Fruit fly (Drosophila melanogaster) whole organism, prepupa: ENCODE measurements around the gene CG14572.

ENCODE experiments used
- CG10669 ChIP-seq: fragments of 200-800 bp; sonication (Bioruptor generic); optimal IDR thresholded peaks from 3 replicates; lab custom pipeline; 2018; ENCODE audit warnings: missing biosample characterization, mild to moderate bottlenecking, missing genetic modification characterization, moderate library complexity
- CG11762 ChIP-seq: fragments of 200-800 bp; sonication (Bioruptor generic); optimal IDR thresholded peaks from 3 replicates; lab custom pipeline; 2016; ENCODE audit warnings: missing biosample characterization, missing genetic modification characterization; ENCODE audit not compliant: insufficient read depth
- CG11902 ChIP-seq: fragments of 200-800 bp; sonication (Bioruptor generic); optimal IDR thresholded peaks from 3 replicates; lab custom pipeline; 2016; ENCODE audit warnings: missing biosample characterization, missing genetic modification characterization
- CG15336 ChIP-seq: fragments of 200-800 bp; sonication (Bioruptor generic); IDR thresholded peaks from 2 replicates; pipeline ENCODE4 v1.3.6; 2022; ENCODE audit warnings: missing biosample characterization, missing genetic modification characterization
- CG1621 ChIP-seq: fragments of 200-800 bp; sonication (Bioruptor generic); optimal IDR thresholded peaks from 3 replicates; lab custom pipeline; 2018; ENCODE audit warnings: missing biosample characterization, mild to moderate bottlenecking, missing genetic modification characterization
- CG16779 ChIP-seq: fragments of 200-800 bp; sonication (Bioruptor generic); optimal IDR thresholded peaks from 3 replicates; lab custom pipeline; 2017; ENCODE audit warnings: missing biosample characterization, mild to moderate bottlenecking, missing genetic modification characterization
- CG3032 ChIP-seq: fragments of 200-800 bp; optimal IDR thresholded peaks from 2 replicates; lab custom pipeline; 2019; ENCODE audit warnings: missing biosample characterization, mild to moderate bottlenecking, missing genetic modification characterization, moderate library complexity
- CG31627 ChIP-seq: fragments of 200-800 bp; sonication (Bioruptor generic); optimal IDR thresholded peaks from 3 replicates; lab custom pipeline; 2016; ENCODE audit warnings: missing biosample characterization, missing genetic modification characterization
- CG32006 ChIP-seq: fragments of 200-800 bp; sonication (Bioruptor generic); optimal IDR thresholded peaks from 3 replicates; lab custom pipeline; 2017; ENCODE audit warnings: missing biosample characterization, mild to moderate bottlenecking, missing genetic modification characterization
- CG34406 ChIP-seq: fragments of 200-800 bp; sonication (Bioruptor generic); optimal IDR thresholded peaks from 3 replicates; lab custom pipeline; 2016; ENCODE audit warnings: missing biosample characterization, missing genetic modification characterization
- CG3919 ChIP-seq: fragments of 200-800 bp; sonication (Bioruptor generic); optimal IDR thresholded peaks from 3 replicates; lab custom pipeline; 2016; ENCODE audit warnings: missing biosample characterization, missing genetic modification characterization
- CG4318 ChIP-seq: fragments of 200-800 bp; sonication (Bioruptor generic); optimal IDR thresholded peaks from 3 replicates; lab custom pipeline; 2017; ENCODE audit warnings: missing biosample characterization, mild to moderate bottlenecking, missing genetic modification characterization
- CG6163 ChIP-seq: fragments of 200-800 bp; sonication (Bioruptor generic); IDR thresholded peaks from 3 replicates; pipeline ENCODE4 v1.3.6; 2022; ENCODE audit warnings: missing biosample characterization, missing genetic modification characterization
- CG6276 ChIP-seq: fragments of 200-800 bp; sonication (Bioruptor generic); optimal IDR thresholded peaks from 2 replicates; lab custom pipeline; 2017; ENCODE audit warnings: missing biosample characterization, mild to moderate bottlenecking, missing genetic modification characterization
- CG6792 ChIP-seq: fragments of 200-800 bp; sonication (Bioruptor generic); optimal IDR thresholded peaks from 3 replicates; lab custom pipeline; 2016; ENCODE audit warnings: missing biosample characterization, missing genetic modification characterization
- CG6808 ChIP-seq: fragments of 200-800 bp; sonication (Bioruptor generic); optimal IDR thresholded peaks from 3 replicates; lab custom pipeline; 2017; ENCODE audit warnings: missing biosample characterization, missing genetic modification characterization, mild to moderate bottlenecking, moderate library complexity, missing genetic modification reagents
- CG6854 ChIP-seq: fragments of 200-800 bp; sonication (Bioruptor generic); optimal IDR thresholded peaks from 2 replicates; lab custom pipeline; 2017; ENCODE audit warnings: missing biosample characterization, mild to moderate bottlenecking, missing genetic modification characterization
- CG8119 ChIP-seq: fragments of 200-800 bp; sonication (Bioruptor generic); IDR thresholded peaks from 3 replicates; pipeline ENCODE4 v1.3.6; 2022; ENCODE audit warnings: missing biosample characterization, missing genetic modification characterization
- CG8319 ChIP-seq: fragments of 200-800 bp; sonication (Bioruptor generic); optimal IDR thresholded peaks from 3 replicates; lab custom pipeline; 2016; ENCODE audit warnings: missing biosample characterization, missing genetic modification characterization
- CG8632 ChIP-seq: fragments of 200-800 bp; sonication (Bioruptor generic); optimal IDR thresholded peaks from 3 replicates; lab custom pipeline; 2016; ENCODE audit warnings: missing biosample characterization, missing genetic modification characterization
- CG9139 ChIP-seq: fragments of 200-800 bp; sonication (Bioruptor generic); optimal IDR thresholded peaks from 3 replicates; lab custom pipeline; 2017; ENCODE audit warnings: missing biosample characterization, mild to moderate bottlenecking, missing genetic modification characterization
- Eip75B ChIP-seq: fragments of 200-800 bp; sonication (Bioruptor generic); optimal IDR thresholded peaks from 3 replicates; lab custom pipeline; 2016; ENCODE audit warnings: missing biosample characterization, missing genetic modification characterization
- Eip78C ChIP-seq: fragments of 200-800 bp; sonication (Bioruptor generic); peaks from one replicate; lab custom pipeline; 2016; ENCODE audit warnings: missing biosample characterization, missing genetic modification characterization
- Eip93F ChIP-seq: fragments of 200-800 bp; sonication (Bioruptor generic); optimal IDR thresholded peaks from 2 replicates; lab custom pipeline; 2016; ENCODE audit warnings: missing biosample characterization, mild to moderate bottlenecking, missing genetic modification characterization
- Ets21C ChIP-seq: fragments of 200-800 bp; sonication (Bioruptor generic); optimal IDR thresholded peaks from 3 replicates; lab custom pipeline; 2016; ENCODE audit warnings: missing biosample characterization, missing genetic modification characterization
- Ets96B ChIP-seq: fragments of 200-800 bp; optimal IDR thresholded peaks from 2 replicates; lab custom pipeline; 2019; ENCODE audit warnings: missing biosample characterization, mild to moderate bottlenecking, missing genetic modification characterization, moderate library complexity
- Hr38 ChIP-seq: sonication (Bioruptor generic); optimal IDR thresholded peaks from 2 replicates; lab custom pipeline; 2016; ENCODE audit warnings: missing biosample characterization, missing genetic modification characterization
- Hr39 ChIP-seq: fragments of 200-800 bp; sonication (Bioruptor generic); optimal IDR thresholded peaks from 2 replicates; lab custom pipeline; 2016; ENCODE audit warnings: missing biosample characterization, missing genetic modification characterization
- Hr4 ChIP-seq: fragments of 200-800 bp; sonication (Bioruptor generic); optimal IDR thresholded peaks from 3 replicates; lab custom pipeline; 2016; ENCODE audit warnings: missing biosample characterization, missing genetic modification characterization
- Lpt ChIP-seq: fragments of 200-800 bp; sonication (Bioruptor generic); optimal IDR thresholded peaks from 3 replicates; lab custom pipeline; 2016; ENCODE audit warnings: missing biosample characterization, missing genetic modification characterization
- Met ChIP-seq: fragments of 200-800 bp; sonication (Bioruptor generic); optimal IDR thresholded peaks from 3 replicates; lab custom pipeline; 2016; ENCODE audit warnings: missing biosample characterization, missing genetic modification characterization
- Smox ChIP-seq: fragments of 200-800 bp; sonication (Bioruptor generic); optimal IDR thresholded peaks from 3 replicates; lab custom pipeline; 2016; ENCODE audit warnings: missing biosample characterization, missing genetic modification characterization
- Sox102F ChIP-seq: fragments of 200-800 bp; sonication (Bioruptor generic); optimal IDR thresholded peaks from 2 replicates; lab custom pipeline; 2016; ENCODE audit warnings: missing biosample characterization, mild to moderate bottlenecking, missing genetic modification characterization
- Sox14 ChIP-seq: fragments of 200-800 bp; sonication (Bioruptor generic); optimal IDR thresholded peaks from 3 replicates; lab custom pipeline; 2016; ENCODE audit warnings: missing biosample characterization, missing genetic modification characterization
- achi ChIP-seq: fragments of 200-800 bp; sonication (Bioruptor generic); optimal IDR thresholded peaks from 3 replicates; lab custom pipeline; 2016; ENCODE audit warnings: missing biosample characterization, missing genetic modification characterization
- acj6 ChIP-seq: fragments of 200-800 bp; sonication (Bioruptor generic); optimal IDR thresholded peaks from 3 replicates; lab custom pipeline; 2016; ENCODE audit warnings: missing biosample characterization, missing genetic modification characterization
- cyc ChIP-seq: fragments of 200-800 bp; sonication (Bioruptor generic); optimal IDR thresholded peaks from 3 replicates; lab custom pipeline; 2016; ENCODE audit warnings: missing biosample characterization, missing genetic modification characterization
- dac ChIP-seq: fragments of 200-800 bp; sonication (Bioruptor generic); optimal IDR thresholded peaks from 2 replicates; lab custom pipeline; 2017; ENCODE audit warnings: missing biosample characterization, mild to moderate bottlenecking, missing genetic modification characterization
- dsx ChIP-seq: fragments of 200-800 bp; optimal IDR thresholded peaks from 3 replicates; lab custom pipeline; 2019; ENCODE audit warnings: missing biosample characterization, mild to moderate bottlenecking, missing genetic modification characterization, moderate library complexity; ENCODE audit not compliant: poor library complexity, severe bottlenecking
- eg ChIP-seq: fragments of 200-800 bp; sonication (Bioruptor generic); IDR thresholded peaks from 3 replicates; pipeline ENCODE4 v1.3.6; 2022; ENCODE audit warnings: missing biosample characterization, missing genetic modification characterization
- esn ChIP-seq: fragments of 200-800 bp; sonication (Bioruptor generic); optimal IDR thresholded peaks from 2 replicates; lab custom pipeline; 2016; ENCODE audit warnings: missing biosample characterization, mild to moderate bottlenecking, missing genetic modification characterization, moderate library complexity
- fd59A ChIP-seq: fragments of 200-800 bp; sonication (Bioruptor generic); optimal IDR thresholded peaks from 2 replicates; lab custom pipeline; 2017; ENCODE audit warnings: missing biosample characterization, mild to moderate bottlenecking, missing genetic modification characterization, missing genetic modification reagents
- lz ChIP-seq: fragments of 200-800 bp; sonication (Bioruptor generic); optimal IDR thresholded peaks from 3 replicates; lab custom pipeline; 2016; ENCODE audit warnings: missing biosample characterization, missing genetic modification characterization
- net ChIP-seq: fragments of 200-800 bp; sonication (Bioruptor generic); optimal IDR thresholded peaks from 3 replicates; lab custom pipeline; 2016; ENCODE audit warnings: missing biosample characterization, missing genetic modification characterization
- pdm3 ChIP-seq: fragments of 200-800 bp; sonication (Bioruptor generic); optimal IDR thresholded peaks from 3 replicates; lab custom pipeline; 2016; ENCODE audit warnings: missing biosample characterization, missing genetic modification characterization
- spab ChIP-seq: fragments of 200-800 bp; sonication (Bioruptor generic); optimal IDR thresholded peaks from 2 replicates; lab custom pipeline; 2017; ENCODE audit warnings: missing biosample characterization, mild to moderate bottlenecking, missing genetic modification characterization, missing genetic modification reagents
- svp ChIP-seq: fragments of 200-800 bp; sonication (Bioruptor generic); peaks from one replicate; lab custom pipeline; 2016; ENCODE audit warnings: missing biosample characterization, missing genetic modification characterization
- topi ChIP-seq: fragments of 200-800 bp; sonication (Bioruptor generic); optimal IDR thresholded peaks from 3 replicates; lab custom pipeline; 2016; ENCODE audit warnings: missing biosample characterization, missing genetic modification characterization

The CG14572 gene

DNA sequence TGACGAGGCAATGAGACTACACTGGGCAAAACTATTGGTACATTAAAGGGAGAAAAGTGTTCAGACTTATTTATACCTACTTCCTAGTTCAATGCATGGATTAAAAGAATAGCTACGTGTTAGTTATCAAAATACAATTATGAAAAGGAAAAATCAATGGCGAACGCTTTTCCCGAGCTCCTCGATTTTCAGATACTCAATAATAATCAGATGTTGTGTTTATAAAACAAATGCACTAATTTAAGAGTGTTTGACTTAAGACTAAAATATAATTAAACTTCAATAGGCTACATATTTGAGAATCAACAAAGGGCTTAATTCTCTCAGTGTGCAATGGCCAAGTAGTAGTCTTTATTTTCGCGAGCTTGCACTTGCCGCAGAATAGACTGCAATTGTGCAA, 25.4 kb upstream of the CG14572 start (continued):
- TF ChIP-seq Eip93F (GFP tag; lab: Kevin White, UChicago), result no peak
- peak; percentile 48 for TF ChIP-seq CG3919
- peak; percentile 70 for TF ChIP-seq Hr4 (GFP tag; lab: Kevin White, UChicago)
- TF ChIP-seq CG4318 (GFP tag; lab: Kevin White, UChicago), result peak; percentile 52
- TF ChIP-seq spab (GFP tag; lab: Kevin White, UChicago), result peak; percentile 28
- no peak for TF ChIP-seq lz (GFP tag; lab: Kevin White, UChicago)
- no peak for TF ChIP-seq CG34406 (GFP tag; lab: Kevin White, UChicago)
- TF ChIP-seq dac (GFP tag; lab: Kevin White, UChicago), result peak; percentile 55
- TF ChIP-seq cyc (GFP tag; lab: Kevin White, UChicago), result no peak
- peak; percentile 35 for TF ChIP-seq fd59A (GFP tag; lab: Kevin White, UChicago)
- TF ChIP-seq Eip78C (GFP tag; lab: Kevin White, UChicago), result peak; percentile 85
- peak; percentile 9 for TF ChIP-seq CG10669
- peak; percentile 11 for TF ChIP-seq CG6276 (GFP tag; lab: Kevin White, UChicago)
- peak; percentile 38 for TF ChIP-seq acj6 (GFP tag; lab: Kevin White, UChicago)
- peak; percentile 46 for TF ChIP-seq Ets96B (tag; lab: Kevin White, UChicago)
- no peak for TF ChIP-seq dsx
- 0 out of 3 replicates have a peak, but pooled peaks have one; percentile 30 for TF ChIP-seq eg (GFP tag; lab: Robert Waterston, UW)
- no peak for TF ChIP-seq CG8632
- TF ChIP-seq CG6808 (GFP tag; lab: Kevin White, UChicago), result peak; percentile 34
- peak; percentile 36 for TF ChIP-seq esn (GFP tag; lab: Kevin White, UChicago)
- peak; percentile 46; the same call in 1 of the 3 replicates for TF ChIP-seq CG8119
- TF ChIP-seq Eip75B (GFP tag; lab: Kevin White, UChicago), result peak; percentile 29
- peak; percentile 13 for TF ChIP-seq Met
- no peak for TF ChIP-seq CG9139 (GFP tag; lab: Kevin White, UChicago)
- TF ChIP-seq pdm3 (GFP tag; lab: Kevin White, UChicago), result peak; percentile 49
- TF ChIP-seq achi (GFP tag; lab: Kevin White, UChicago), result no peak
- peak; percentile 31; the same call in 1 of the 2 replicates for TF ChIP-seq CG15336 (GFP tag; lab: Robert Waterston, UW)
- TF ChIP-seq CG11762 (GFP tag; lab: Kevin White, UChicago), result no peak
- TF ChIP-seq CG31627, result peak; percentile 14
- peak; percentile 10 for TF ChIP-seq Sox102F (GFP tag; lab: Kevin White, UChicago)
- TF ChIP-seq CG11902 (GFP tag; lab: Kevin White, UChicago), result no peak
- TF ChIP-seq CG6854, result no peak
- no peak for TF ChIP-seq svp (GFP tag; lab: Kevin White, UChicago)

DNA sequence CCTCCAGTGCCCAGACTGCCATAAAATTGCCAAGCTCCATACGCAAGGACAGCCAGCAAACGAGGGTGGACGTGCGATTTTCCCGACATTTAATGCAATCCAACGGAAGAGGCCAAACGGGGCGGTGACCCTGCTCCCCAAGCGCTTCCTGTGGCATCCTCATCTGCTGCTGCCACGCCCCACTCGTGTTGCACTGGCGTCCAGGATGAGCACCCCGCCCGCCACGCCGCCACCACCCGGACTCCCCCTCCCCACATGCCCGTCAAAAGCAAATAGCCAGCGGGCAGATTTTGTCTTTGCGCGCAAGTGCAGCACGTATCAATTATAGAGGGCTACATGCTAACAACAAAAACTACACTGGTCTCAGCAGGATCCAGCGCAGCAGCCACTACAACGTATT, 23.1 kb upstream of the CG14572 start:
- TF ChIP-seq CG1621 (tag; lab: Kevin White, UChicago) (peak; percentile 10), svp (GFP tag; lab: Kevin White, UChicago) (peak; percentile 1), CG8319 (no peak)

DNA sequence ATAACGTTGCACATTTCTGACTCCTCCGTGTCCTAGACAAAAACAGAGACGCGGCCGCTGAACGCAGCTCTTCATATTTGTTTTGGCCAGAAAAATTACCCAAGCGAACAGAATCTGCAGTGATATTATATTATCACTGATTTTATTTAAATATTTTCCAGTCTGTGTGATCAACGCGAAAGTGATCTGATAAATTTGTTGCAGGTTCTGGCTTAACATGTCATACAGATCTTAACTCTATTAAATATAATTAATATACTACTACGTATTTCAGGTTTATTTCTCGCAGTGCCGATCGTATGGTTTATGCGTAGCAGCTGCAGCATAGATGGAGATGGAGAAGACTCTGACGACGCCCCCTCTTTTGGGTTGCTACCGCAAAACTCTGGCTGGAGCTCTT, 20.5 kb upstream of the CG14572 start:
- TF ChIP-seq CG8319 (no peak), CG3032 (tag; lab: Kevin White, UChicago) (peak; percentile 72), fd59A (GFP tag; lab: Kevin White, UChicago) (peak; percentile 69), Eip78C (GFP tag; lab: Kevin White, UChicago) (peak; percentile 77), CG6163 (GFP tag; lab: Robert Waterston, UW) (no peak), cyc (GFP tag; lab: Kevin White, UChicago) (no peak), Ets96B (tag; lab: Kevin White, UChicago) (peak; percentile 77), net (GFP tag; lab: Kevin White, UChicago) (peak; percentile 21), Sox102F (GFP tag; lab: Kevin White, UChicago) (peak; percentile 16), CG16779 (no peak), topi (GFP tag; lab: Kevin White, UChicago) (peak; percentile 15), CG4318 (GFP tag; lab: Kevin White, UChicago) (no peak), eg (GFP tag; lab: Robert Waterston, UW) (no peak), Ets21C (GFP tag; lab: Kevin White, UChicago) (no peak), CG34406 (GFP tag; lab: Kevin White, UChicago) (peak; percentile 8), esn (GFP tag; lab: Kevin White, UChicago) (peak; percentile 41), achi (GFP tag; lab: Kevin White, UChicago) (peak; percentile 38), Hr39 (GFP tag; lab: Kevin White, UChicago) (no peak), CG6792 (GFP tag; lab: Kevin White, UChicago) (no peak), Hr38 (GFP tag; lab: Kevin White, UChicago) (no peak), Met (peak; percentile 41), Lpt (GFP tag; lab: Kevin White, UChicago) (no peak), Sox14 (GFP tag; lab: Kevin White, UChicago) (peak; percentile 36), CG1621 (tag; lab: Kevin White, UChicago) (peak; percentile 65), Smox (GFP tag; lab: Kevin White, UChicago) (peak; percentile 6), CG6808 (GFP tag; lab: Kevin White, UChicago) (peak; percentile 69), CG32006 (GFP tag; lab: Kevin White, UChicago) (peak; percentile 25)
